Worm (Caenorhabditis elegans) whole organism, young adult: ENCODE data around the gene M162.15.

Experiments used
- B0019.2 ChIP-seq: fragments of 200-800 bp; sonication (Bioruptor generic); conservative IDR thresholded peaks from 2 replicates; pipeline ENCODE4 v1.3.6; 2022; ENCODE audit warnings: missing genetic modification reagents, missing genetic modification characterization, missing compliant biosample characterization
- B0261.1 ChIP-seq: sonication (generic microtip); optimal IDR thresholded peaks from 2 replicates; lab custom pipeline; 2016; ENCODE audit warnings: mild to moderate bottlenecking, missing genetic modification characterization, moderate library complexity, missing compliant biosample characterization
- B0336.3 ChIP-seq: fragments of 200-800 bp; sonication (Bioruptor generic); IDR thresholded peaks from 2 replicates; pipeline ENCODE4 v1.3.6; 2022; ENCODE audit warnings: missing genetic modification characterization, missing compliant biosample characterization
- C06A6.2 ChIP-seq: fragments of 200-800 bp; sonication (Bioruptor generic); conservative IDR thresholded peaks from 2 replicates; pipeline ENCODE4 v1.3.6; 2022; ENCODE audit warnings: missing genetic modification characterization, missing compliant biosample characterization
- C17E4.6 ChIP-seq: fragments of 200-800 bp; sonication (Bioruptor generic); IDR thresholded peaks from 2 replicates; pipeline ENCODE4 v1.3.6; 2022; ENCODE audit warnings: missing genetic modification reagents, missing genetic modification characterization, missing compliant biosample characterization
- D2030.7 ChIP-seq: fragments of 200-800 bp; sonication (Bioruptor generic); IDR thresholded peaks from 2 replicates; pipeline ENCODE4 v1.3.6; 2022; ENCODE audit warnings: missing genetic modification reagents, missing genetic modification characterization, missing compliant biosample characterization
- F37B4.10 ChIP-seq: fragments of 200-800 bp; sonication (Bioruptor generic); IDR thresholded peaks from 2 replicates; pipeline ENCODE4 v1.3.6; 2022; ENCODE audit warnings: missing genetic modification characterization, missing compliant biosample characterization
- F52B5.7 ChIP-seq: sonication (generic microtip); optimal IDR thresholded peaks from 2 replicates; lab custom pipeline; 2016; ENCODE audit warnings: mild to moderate bottlenecking, missing genetic modification characterization, missing compliant biosample characterization
- K11D2.4 ChIP-seq: fragments of 200-800 bp; sonication (Bioruptor generic); IDR thresholded peaks from 2 replicates; pipeline ENCODE4 v1.3.6; 2022; ENCODE audit warnings: missing genetic modification reagents, missing genetic modification characterization, missing compliant biosample characterization
- Y95B8A.8 ChIP-seq: fragments of 200-800 bp; sonication (Bioruptor generic); IDR thresholded peaks from 2 replicates; pipeline ENCODE4 v1.3.6; 2022; ENCODE audit warnings: missing genetic modification reagents, missing genetic modification characterization, missing compliant biosample characterization
- ZK185.1 ChIP-seq: sonication (generic microtip); optimal IDR thresholded peaks from 2 replicates; lab custom pipeline; 2016; ENCODE audit warnings: mild to moderate bottlenecking, missing genetic modification characterization, missing compliant biosample characterization; ENCODE audit not compliant: poor library complexity, severe bottlenecking
- akir-1 ChIP-seq: fragments of 200-800 bp; sonication (Bioruptor generic); optimal IDR thresholded peaks from 2 replicates; lab custom pipeline; 2018; ENCODE audit warnings: mild to moderate bottlenecking, missing genetic modification characterization, moderate library complexity, missing compliant biosample characterization
- aptf-3 ChIP-seq: fragments of 200-800 bp; sonication (Bioruptor generic); IDR thresholded peaks from 2 replicates; pipeline ENCODE4 v1.3.6; 2022; ENCODE audit warnings: missing genetic modification characterization, missing compliant biosample characterization
- atf-7 ChIP-seq: sonication (generic microtip); optimal IDR thresholded peaks from 2 replicates; lab custom pipeline; 2017; ENCODE audit warnings: mild to moderate bottlenecking, missing genetic modification characterization, missing compliant biosample characterization
- attf-3 ChIP-seq: fragments of 200-800 bp; sonication (Bioruptor generic); conservative IDR thresholded peaks from 2 replicates; pipeline ENCODE4 v1.3.6; 2022; ENCODE audit warnings: missing genetic modification reagents, missing genetic modification characterization, missing compliant biosample characterization
- bed-1 ChIP-seq: fragments of 200-800 bp; sonication (Bioruptor generic); IDR thresholded peaks from 2 replicates; pipeline ENCODE4 v1.3.6; 2022; ENCODE audit warnings: missing genetic modification reagents, missing genetic modification characterization, missing compliant biosample characterization
- ceh-27 ChIP-seq: fragments of 200-800 bp; sonication (Bioruptor generic); optimal IDR thresholded peaks from 2 replicates; lab custom pipeline; 2018; ENCODE audit warnings: mild to moderate bottlenecking, missing genetic modification characterization, moderate library complexity, missing compliant biosample characterization
- ceh-40 ChIP-seq: fragments of 200-800 bp; sonication (Bioruptor generic); IDR thresholded peaks from 2 replicates; pipeline ENCODE4 v1.3.6; 2022; ENCODE audit warnings: missing genetic modification characterization, missing compliant biosample characterization
- ceh-58 ChIP-seq: fragments of 200-800 bp; sonication (Bioruptor generic); IDR thresholded peaks from 2 replicates; pipeline ENCODE4 v1.3.6; 2022; ENCODE audit warnings: missing genetic modification characterization, missing compliant biosample characterization
- ceh-91 ChIP-seq: fragments of 200-800 bp; sonication (Bioruptor generic); IDR thresholded peaks from 2 replicates; pipeline ENCODE4 v1.3.6; 2022; ENCODE audit warnings: missing genetic modification reagents, missing genetic modification characterization, missing compliant biosample characterization
- chd-7 ChIP-seq: sonication (generic microtip); optimal IDR thresholded peaks from 2 replicates; lab custom pipeline; 2016; ENCODE audit warnings: mild to moderate bottlenecking, missing genetic modification characterization, moderate library complexity, missing compliant biosample characterization
- die-1 ChIP-seq: sonication (generic microtip); optimal IDR thresholded peaks from 2 replicates; lab custom pipeline; 2016; ENCODE audit warnings: missing genotype, mild to moderate bottlenecking, missing genetic modification characterization, missing compliant biosample characterization
- dpff-1 ChIP-seq: sonication (generic microtip); optimal IDR thresholded peaks from 2 replicates; lab custom pipeline; 2017; ENCODE audit warnings: mild to moderate bottlenecking, missing genetic modification characterization, missing compliant biosample characterization
- dpl-1 ChIP-seq: fragments of 150-350 bp; optimal IDR thresholded peaks from 2 replicates; lab custom pipeline; 2014; ENCODE audit warnings: missing biosample characterization, missing genetic modification reagents, missing genetic modification characterization
- efl-1 ChIP-seq: fragments of 150-350 bp; optimal IDR thresholded peaks from 2 replicates; lab custom pipeline; 2014; ENCODE audit warnings: missing biosample characterization, missing genetic modification reagents, missing genetic modification characterization
- gei-17 ChIP-seq: fragments of 200-800 bp; sonication (Bioruptor generic); optimal IDR thresholded peaks from 2 replicates; lab custom pipeline; 2018; ENCODE audit warnings: mild to moderate bottlenecking, missing genetic modification characterization, missing compliant biosample characterization
- hlh-12 ChIP-seq: sonication (generic microtip); optimal IDR thresholded peaks from 2 replicates; lab custom pipeline; 2016; ENCODE audit warnings: missing genetic modification characterization, missing compliant biosample characterization
- hlh-26 ChIP-seq: fragments of 200-800 bp; sonication (Bioruptor generic); conservative IDR thresholded peaks from 2 replicates; pipeline ENCODE4 v1.3.6; 2022; ENCODE audit warnings: missing genetic modification reagents, missing genetic modification characterization, missing compliant biosample characterization
- hmg-1.2 ChIP-seq: fragments of 200-800 bp; sonication (Bioruptor generic); IDR thresholded peaks from 2 replicates; pipeline ENCODE4 v1.3.6; 2022; ENCODE audit warnings: missing genetic modification reagents, missing genetic modification characterization, missing compliant biosample characterization
- hsf-1 ChIP-seq: fragments of 200-800 bp; sonication (Bioruptor generic); IDR thresholded peaks from 2 replicates; pipeline ENCODE4 v1.3.6; 2022; ENCODE audit warnings: missing genetic modification reagents, missing genetic modification characterization, missing compliant biosample characterization
- lir-1 ChIP-seq: fragments of 200-800 bp; sonication (Bioruptor generic); conservative IDR thresholded peaks from 2 replicates; pipeline ENCODE4 v1.3.6; 2022; ENCODE audit warnings: missing genetic modification reagents, missing genetic modification characterization, missing compliant biosample characterization
- lsy-27 ChIP-seq: sonication (generic microtip); optimal IDR thresholded peaks from 2 replicates; lab custom pipeline; 2017; ENCODE audit warnings: missing genetic modification characterization, mild to moderate bottlenecking, missing compliant biosample characterization, antibody characterized with exemption, missing genotype, borderline replicate concordance; ENCODE audit not compliant: insufficient read depth
- madf-10 ChIP-seq: sonication (generic microtip); optimal IDR thresholded peaks from 2 replicates; lab custom pipeline; 2016; ENCODE audit warnings: mild to moderate bottlenecking, missing genetic modification characterization, missing compliant biosample characterization
- madf-6 ChIP-seq: fragments of 200-800 bp; sonication (Bioruptor generic); IDR thresholded peaks from 2 replicates; pipeline ENCODE4 v1.3.6; 2022; ENCODE audit warnings: missing genetic modification reagents, missing genetic modification characterization, missing compliant biosample characterization
- mes-4 ChIP-seq: sonication (generic microtip); optimal IDR thresholded peaks from 2 replicates; lab custom pipeline; 2016; ENCODE audit warnings: missing genotype, missing genetic modification characterization, missing compliant biosample characterization
- nfya-2 ChIP-seq: fragments of 200-800 bp; sonication (Bioruptor generic); IDR thresholded peaks from 2 replicates; pipeline ENCODE4 v1.3.6; 2022; ENCODE audit warnings: missing genetic modification reagents, missing genetic modification characterization, missing compliant biosample characterization
- nfyb-1 ChIP-seq: fragments of 200-800 bp; sonication (Bioruptor generic); IDR thresholded peaks from 2 replicates; pipeline ENCODE4 v1.3.6; 2022; ENCODE audit warnings: missing genetic modification reagents, missing genetic modification characterization, missing compliant biosample characterization
- nhr-120 ChIP-seq: fragments of 200-800 bp; sonication (Bioruptor generic); IDR thresholded peaks from 2 replicates; pipeline ENCODE4 v1.3.6; 2022; ENCODE audit warnings: missing genetic modification characterization, missing compliant biosample characterization
- nhr-27 ChIP-seq: fragments of 200-800 bp; sonication (Bioruptor generic); optimal IDR thresholded peaks from 2 replicates; lab custom pipeline; 2018; ENCODE audit warnings: mild to moderate bottlenecking, missing genetic modification characterization, moderate library complexity, missing compliant biosample characterization
- nhr-80 ChIP-seq: sonication (generic microtip); optimal IDR thresholded peaks from 2 replicates; lab custom pipeline; 2016; ENCODE audit warnings: missing genetic modification characterization, missing compliant biosample characterization
- rcor-1 ChIP-seq: fragments of 200-800 bp; sonication (Bioruptor generic); IDR thresholded peaks from 2 replicates; pipeline ENCODE4 v1.3.6; 2022; ENCODE audit warnings: missing genetic modification reagents, missing genetic modification characterization, missing compliant biosample characterization
- snpc-1.3 ChIP-seq: sonication (generic microtip); optimal IDR thresholded peaks from 2 replicates; lab custom pipeline; 2017; ENCODE audit warnings: missing genetic modification characterization, mild to moderate bottlenecking, missing compliant biosample characterization, antibody characterized with exemption, moderate library complexity, missing genotype, missing genetic modification reagents; ENCODE audit not compliant: insufficient read depth
- snpc-3.4 ChIP-seq: sonication (generic microtip); optimal IDR thresholded peaks from 2 replicates; lab custom pipeline; 2017; ENCODE audit warnings: missing genetic modification characterization, mild to moderate bottlenecking, missing compliant biosample characterization, antibody characterized with exemption, moderate library complexity, missing genotype, missing genetic modification reagents
- snpc-4 ChIP-seq, 5 experiments: fragments of 150-350 bp in 1 of 5; sonication (generic microtip) in 4 of 5; optimal IDR thresholded peaks; 2 replicates each; lab custom pipeline; 2014 to 2018; ENCODE audit warnings: missing genetic modification characterization in 5 of 5, missing biosample characterization in 3 of 5, antibody characterized with exemption in 2 of 5, mild to moderate bottlenecking in 2 of 5, missing compliant biosample characterization in 2 of 5, missing genotype in 2 of 5, moderate library complexity in 2 of 5, missing genetic modification reagents in 1 of 5
- somi-1 ChIP-seq: fragments of 200-800 bp; sonication (Bioruptor generic); optimal IDR thresholded peaks from 2 replicates; lab custom pipeline; 2018; ENCODE audit warnings: mild to moderate bottlenecking, missing genetic modification characterization, missing compliant biosample characterization
- sptf-2 ChIP-seq: fragments of 200-800 bp; sonication (Bioruptor generic); optimal IDR thresholded peaks from 2 replicates; lab custom pipeline; 2018; ENCODE audit warnings: mild to moderate bottlenecking, missing genetic modification characterization, missing compliant biosample characterization
- unc-62 ChIP-seq: fragments of 150-350 bp; optimal IDR thresholded peaks from 2 replicates; lab custom pipeline; 2014; ENCODE audit warnings: missing biosample characterization, missing genetic modification reagents, missing genetic modification characterization
- zfh-2 ChIP-seq: fragments of 200-800 bp; sonication (Bioruptor generic); conservative IDR thresholded peaks from 2 replicates; pipeline ENCODE4 v1.3.6; 2022; ENCODE audit warnings: missing genetic modification reagents, missing genetic modification characterization, missing compliant biosample characterization
- ztf-6 ChIP-seq: fragments of 200-800 bp; sonication (Bioruptor generic); IDR thresholded peaks from 2 replicates; pipeline ENCODE4 v1.3.6; 2022; ENCODE audit warnings: missing genetic modification reagents, missing genetic modification characterization, missing compliant biosample characterization

The M162.15 gene

ce11 chrV:19722881-19723280, 48.7 kb downstream of the M162.15 start (continued):
- TF ChIP-seq nhr-27 (no peak), nhr-80 (no peak), B0336.3 (GFP tag; lab: Robert Waterston, UW) (no peak), ceh-40 (GFP tag; lab: Robert Waterston, UW) (no peak), hlh-26 (GFP tag; lab: Robert Waterston, UW) (no peak), efl-1 (no peak), hsf-1 (GFP tag; lab: Robert Waterston, UW) (no peak), ceh-27 (GFP tag; lab: Kevin White, UChicago) (peak; percentile 32), bed-1 (GFP tag; lab: Robert Waterston, UW) (no peak), lsy-27 (tag; lab: Kevin White, UChicago) (peak; percentile 49), D2030.7 (GFP tag; lab: Robert Waterston, UW) (peak; percentile 61), Y95B8A.8 (GFP tag; lab: Robert Waterston, UW) (0 out of 2 replicates have a peak, but pooled peaks have one; percentile 25), C06A6.2 (GFP tag; lab: Robert Waterston, UW) (no peak), dpl-1 (GFP tag; lab: Kevin White, UChicago) (no peak), die-1 (tag; lab: Kevin White, UChicago) (peak; percentile 23), ZK185.1 (tag; lab: Kevin White, UChicago) (no peak), nhr-120 (GFP tag; lab: Robert Waterston, UW) (no peak), ztf-6 (GFP tag; lab: Robert Waterston, UW) (0 out of 2 replicates have a peak, but pooled peaks have one; percentile 7), madf-6 (no peak), ceh-58 (no peak), F37B4.10 (no peak), lir-1 (GFP tag; lab: Robert Waterston, UW) (no peak), madf-10 (peak; percentile 14), B0261.1 (tag; lab: Kevin White, UChicago) (peak; percentile 86), ceh-91 (GFP tag; lab: Robert Waterston, UW) (no peak), snpc-3.4 (tag; lab: Kevin White, UChicago) (no peak), chd-7 (no peak), dpff-1 (tag; lab: Kevin White, UChicago) (no peak), gei-17 (GFP tag; lab: Kevin White, UChicago) (no peak), zfh-2 (peak; percentile 56), K11D2.4 (GFP tag; lab: Robert Waterston, UW) (no peak), snpc-4 (GFP tag; optimal IDR thresholded peaks at IDR 0.05; lab: Kevin White, UChicago) (peak; percentile 27), snpc-4 (tag; optimal IDR thresholded peaks at IDR 0.05; lab: Kevin White, UChicago) (peak in 1 of 4 experiments; percentile 36), nfyb-1 (GFP tag; lab: Robert Waterston, UW) (peak; percentile 29; the same call in 1 of the 2 replicates), somi-1 (GFP tag; lab: Kevin White, UChicago) (no peak), B0019.2 (no peak), unc-62 (GFP tag; lab: Kevin White, UChicago) (no peak), atf-7 (tag; lab: Kevin White, UChicago) (no peak), aptf-3 (GFP tag; lab: Robert Waterston, UW) (no peak), sptf-2 (GFP tag; lab: Kevin White, UChicago) (no peak), nfya-2 (GFP tag; lab: Robert Waterston, UW) (no peak), C17E4.6 (GFP tag; lab: Robert Waterston, UW) (no peak), mes-4 (tag; lab: Kevin White, UChicago) (no peak), attf-3 (GFP tag; lab: Robert Waterston, UW) (no peak; the same call in 1 of the 2 replicates), akir-1 (GFP tag; lab: Kevin White, UChicago) (no peak), hlh-12 (tag; lab: Kevin White, UChicago) (no peak), F52B5.7 (tag; lab: Kevin White, UChicago) (no peak), rcor-1 (0 out of 2 replicates have a peak, but pooled peaks have one; percentile 42), snpc-1.3 (tag; lab: Kevin White, UChicago) (no peak), hmg-1.2 (GFP tag; lab: Robert Waterston, UW) (peak; percentile 69)
